Worm (Caenorhabditis elegans): ENCODE data around the gene xpo-1.

ce11 chrV:7822655-7823054 is 17.8 kb downstream of the xpo-1 start:
- no peak for TF ChIP-seq unc-39 (tag; optimal IDR thresholded peaks at IDR 0.05)
- no peak for TF ChIP-seq ceh-43 (GFP tag; optimal IDR thresholded peaks at IDR 0.05)
- no peak for TF ChIP-seq drap-1 (GFP tag; optimal IDR thresholded peaks at IDR 0.05)
- no peak for TF ChIP-seq snpc-4 (tag; optimal IDR thresholded peaks at IDR 0.05)
- no peak for TF ChIP-seq nhr-76 (tag; optimal IDR thresholded peaks at IDR 0.05)
- peak; percentile 99 for TF ChIP-seq unc-62 (GFP tag; optimal IDR thresholded peaks at IDR 0.05)
- no peak for TF ChIP-seq lsy-2 (tag; optimal IDR thresholded peaks at IDR 0.05)
- no peak for TF ChIP-seq tbx-8 (GFP tag; optimal IDR thresholded peaks at IDR 0.05)
- no peak for TF ChIP-seq ceh-39 (tag; optimal IDR thresholded peaks at IDR 0.05)
- no peak for TF ChIP-seq nhr-28 (tag; optimal IDR thresholded peaks at IDR 0.05)
- TF ChIP-seq sptf-1 (tag; optimal IDR thresholded peaks at IDR 0.05), result no peak
